Fruit fly (Drosophila melanogaster): ENCODE measurements around the gene CG33642.

CG33642 gene

DNA sequence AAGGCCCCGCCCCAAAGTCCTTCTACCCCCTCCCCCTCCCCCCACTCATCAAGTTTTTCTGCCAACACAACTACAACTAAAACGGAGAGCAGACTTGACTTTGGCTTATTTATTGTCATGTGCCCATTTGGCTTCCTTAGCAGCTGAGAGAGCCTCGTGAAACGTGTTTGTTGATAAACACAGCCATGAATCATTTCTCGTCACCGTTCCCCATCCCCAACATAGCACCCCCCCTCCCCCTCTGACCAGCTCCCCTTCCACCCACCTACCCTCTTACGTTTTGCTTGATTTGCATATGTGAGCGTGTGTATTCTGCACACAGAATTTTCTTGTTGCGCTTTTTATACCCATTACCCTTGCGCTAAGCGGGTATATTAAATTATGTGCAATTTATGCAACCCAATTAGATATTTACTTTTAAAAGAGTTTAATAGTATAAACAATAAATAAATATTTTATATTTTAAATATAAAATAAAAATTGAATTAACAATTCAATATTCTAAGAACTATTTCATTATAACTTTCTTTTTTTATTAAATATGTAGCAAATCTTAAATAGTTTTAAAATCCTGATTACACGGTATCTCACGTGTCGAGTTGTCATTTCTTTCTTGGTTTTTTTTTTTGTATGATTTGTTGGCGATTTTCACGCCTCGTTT, 42.1 kb downstream of the CG33642 start (continued):
- TF ChIP-seq CG17361 (GFP tag; IDR thresholded peaks at IDR 0.05) (peak; percentile 73), tio (GFP tag; optimal IDR thresholded peaks at IDR 0.05) (no peak), CG8290 (GFP tag; optimal IDR thresholded peaks at IDR 0.05) (no peak), CG8290 (tag; optimal IDR thresholded peaks at IDR 0.05) (no peak), mam (GFP tag; optimal IDR thresholded peaks at IDR 0.05) (no peak), ab (GFP tag; optimal IDR thresholded peaks at IDR 0.05) (no peak), CG42726 (GFP tag; IDR thresholded peaks at IDR 0.05; ENCODE audit: partially characterized antibody) (no peak), Fer2 (tag; optimal IDR thresholded peaks at IDR 0.05) (no peak), CG10543 (GFP tag; optimal IDR thresholded peaks at IDR 0.05) (no peak), CG1603 (tag; optimal IDR thresholded peaks at IDR 0.05) (no peak), CG12391 (tag; optimal IDR thresholded peaks at IDR 0.05) (peak; percentile 26), CG10366 (GFP tag; IDR thresholded peaks at IDR 0.05) (no peak), dimm (GFP tag; IDR thresholded peaks at IDR 0.05) (no peak), rib (GFP tag; IDR thresholded peaks at IDR 0.05) (no peak), CG1024 (GFP tag; IDR thresholded peaks at IDR 0.05) (no peak), CG7357 (GFP tag; IDR thresholded peaks at IDR 0.05) (no peak), CG6765 (GFP tag; optimal IDR thresholded peaks at IDR 0.05) (no peak), CG3838 (GFP tag; optimal IDR thresholded peaks at IDR 0.05) (no peak), CG4730 (GFP tag; IDR thresholded peaks at IDR 0.05) (no peak), HmgD (GFP tag; optimal IDR thresholded peaks at IDR 0.05) (no peak), CG3065 (GFP tag; optimal IDR thresholded peaks at IDR 0.05) (no peak), Tbp (GFP tag; optimal IDR thresholded peaks at IDR 0.05) (no peak), CG4617 (GFP tag; optimal IDR thresholded peaks at IDR 0.05; ENCODE audit: borderline replicate concordance) (no peak), CG14667 (GFP tag; IDR thresholded peaks at IDR 0.05) (no peak), nerfin-1 (tag; optimal IDR thresholded peaks at IDR 0.05) (no peak), CG31224 (GFP tag; IDR thresholded peaks at IDR 0.05) (no peak), sc (optimal IDR thresholded peaks at IDR 0.05) (no peak), sc (GFP tag; optimal IDR thresholded peaks at IDR 0.05) (no peak), abd-A (tag; optimal IDR thresholded peaks at IDR 0.05) (no peak), ci (GFP tag; IDR thresholded peaks at IDR 0.05) (peak; percentile 46; the same call in 1 of the 3 replicates), Hr51 (GFP tag; optimal IDR thresholded peaks at IDR 0.05) (peak in 1 of 2 experiments; percentile 47), row (GFP tag; IDR thresholded peaks at IDR 0.05) (peak; percentile 60; the same call in 2 of the 3 replicates), CG12744 (GFP tag; optimal IDR thresholded peaks at IDR 0.05) (no peak), HLH3B (GFP tag; IDR thresholded peaks at IDR 0.05) (no peak), sima (GFP tag; optimal IDR thresholded peaks at IDR 0.05) (no peak), h (optimal IDR thresholded peaks at IDR 0.05) (no peak), ham (GFP tag; IDR thresholded peaks at IDR 0.05) (no peak), CG14710 (tag; optimal IDR thresholded peaks at IDR 0.05) (no peak), Atf3 (GFP tag; optimal IDR thresholded peaks at IDR 0.05) (no peak), fd102C (GFP tag; optimal IDR thresholded peaks at IDR 0.05) (no peak), jigr1 (GFP tag; IDR thresholded peaks at IDR 0.05) (no peak), Ptx1 (GFP tag; IDR thresholded peaks at IDR 0.05) (no peak), exex (tag; optimal IDR thresholded peaks at IDR 0.05) (no peak), Antp (GFP tag; optimal IDR thresholded peaks at IDR 0.05) (no peak), CG4854 (GFP tag; optimal IDR thresholded peaks at IDR 0.05) (no peak), slbo (GFP tag; IDR thresholded peaks at IDR 0.05) (0 out of 2 replicates have a peak, but pooled peaks have one; percentile 10), HLHmδ (GFP tag; optimal IDR thresholded peaks at IDR 0.05) (no peak), CG2199 (GFP tag; IDR thresholded peaks at IDR 0.05) (no peak), ara (GFP tag; IDR thresholded peaks at IDR 0.05) (no peak), Ada2b (GFP tag; IDR thresholded peaks at IDR 0.05) (no peak), CG3281 (GFP tag; optimal IDR thresholded peaks at IDR 0.05) (peak; percentile 1), H15 (GFP tag; IDR thresholded peaks at IDR 0.05) (no peak), dan (GFP tag; IDR thresholded peaks at IDR 0.05) (no peak)

Data from whole organism, embryonic.